Worm (Caenorhabditis elegans) whole organism, late embryonic: Measurements from ENCODE around the gene B0545.4.
"Not testable (repeated sequence)": the region's sequence is repeated elsewhere in the genome, so short reads cannot be mapped to it uniquely, and the experiment has no call there.

Experiments used
- F13H6.1 ChIP-seq: sonication (generic microtip); optimal IDR thresholded peaks from 2 replicates; lab custom pipeline; 2016; ENCODE audit warnings: missing genetic modification characterization, missing compliant biosample characterization
- ahr-1 ChIP-seq: sonication (generic microtip); optimal IDR thresholded peaks from 2 replicates; lab custom pipeline; 2016; ENCODE audit warnings: missing genetic modification characterization, missing compliant biosample characterization
- ama-1 ChIP-seq: fragments of 150-350 bp; optimal IDR thresholded peaks from 2 replicates; lab custom pipeline; 2014
- ceh-14 ChIP-seq: sonication (generic microtip); optimal IDR thresholded peaks from 2 replicates; lab custom pipeline; 2016; ENCODE audit warnings: missing genotype, missing genetic modification characterization, missing compliant biosample characterization
- ceh-19 ChIP-seq: fragments of 200-800 bp; sonication (Bioruptor generic); optimal IDR thresholded peaks from 2 replicates; lab custom pipeline; 2018; ENCODE audit warnings: mild to moderate bottlenecking, missing genetic modification characterization, missing compliant biosample characterization
- ceh-30 ChIP-seq: fragments of 150-350 bp; optimal IDR thresholded peaks from 2 replicates; lab custom pipeline; 2014; ENCODE audit warnings: missing biosample characterization, missing genetic modification characterization
- ceh-31 ChIP-seq: sonication (generic microtip); optimal IDR thresholded peaks from 2 replicates; lab custom pipeline; 2016; ENCODE audit warnings: missing genetic modification characterization, missing compliant biosample characterization
- ceh-9 ChIP-seq: sonication (generic microtip); optimal IDR thresholded peaks from 2 replicates; lab custom pipeline; 2016; ENCODE audit warnings: mild to moderate bottlenecking, missing genetic modification characterization, inconsistent platforms, missing compliant biosample characterization
- che-1 ChIP-seq: sonication (generic microtip); optimal IDR thresholded peaks from 2 replicates; lab custom pipeline; 2016; ENCODE audit warnings: mild to moderate bottlenecking, missing genetic modification characterization, missing compliant biosample characterization
- dmd-4 ChIP-seq: sonication (generic microtip); optimal IDR thresholded peaks from 2 replicates; lab custom pipeline; 2016; ENCODE audit warnings: borderline replicate concordance, missing genetic modification characterization, missing compliant biosample characterization
- elt-2 ChIP-seq: sonication (generic microtip); optimal IDR thresholded peaks from 2 replicates; lab custom pipeline; 2016; ENCODE audit warnings: missing genetic modification reagents, missing genetic modification characterization, missing compliant biosample characterization
- elt-4 ChIP-seq: sonication (generic microtip); optimal IDR thresholded peaks from 2 replicates; lab custom pipeline; 2016; ENCODE audit warnings: missing genetic modification characterization, missing compliant biosample characterization
- fkh-10 ChIP-seq: fragments of 150-350 bp; optimal IDR thresholded peaks from 2 replicates; lab custom pipeline; 2014; ENCODE audit warnings: missing biosample characterization, missing genetic modification reagents, missing genetic modification characterization
- hlh-13 ChIP-seq: fragments of 200-800 bp; sonication (Bioruptor generic); optimal IDR thresholded peaks from 2 replicates; lab custom pipeline; 2018; ENCODE audit warnings: mild to moderate bottlenecking, missing genetic modification characterization, missing compliant biosample characterization
- hlh-15 ChIP-seq: sonication (generic microtip); optimal IDR thresholded peaks from 2 replicates; lab custom pipeline; 2016; ENCODE audit warnings: missing genetic modification characterization, missing compliant biosample characterization
- hlh-30 ChIP-seq: sonication (generic microtip); optimal IDR thresholded peaks from 2 replicates; lab custom pipeline; 2017; ENCODE audit warnings: antibody characterized with exemption, missing genetic modification characterization, missing compliant biosample characterization; ENCODE audit not compliant: insufficient read depth
- mec-3 ChIP-seq: sonication (generic microtip); optimal IDR thresholded peaks from 2 replicates; lab custom pipeline; 2016; ENCODE audit warnings: borderline replicate concordance, missing genetic modification characterization, missing compliant biosample characterization
- nhr-232 ChIP-seq: sonication (generic microtip); optimal IDR thresholded peaks from 2 replicates; lab custom pipeline; 2016; ENCODE audit warnings: missing genetic modification characterization, missing compliant biosample characterization
- npax-4 ChIP-seq: sonication (generic microtip); optimal IDR thresholded peaks from 2 replicates; lab custom pipeline; 2016; ENCODE audit warnings: missing genetic modification characterization, missing compliant biosample characterization
- odd-2 ChIP-seq: sonication (generic microtip); optimal IDR thresholded peaks from 2 replicates; lab custom pipeline; 2017; ENCODE audit warnings: antibody characterized with exemption, mild to moderate bottlenecking, missing genetic modification characterization, missing compliant biosample characterization
- pat-9 ChIP-seq: fragments of 200-800 bp; sonication (Bioruptor generic); optimal IDR thresholded peaks from 2 replicates; lab custom pipeline; 2018; ENCODE audit warnings: mild to moderate bottlenecking, missing genetic modification characterization, moderate library complexity, missing compliant biosample characterization
- pha-4 ChIP-seq: fragments of 150-350 bp; optimal IDR thresholded peaks from 2 replicates; lab custom pipeline; 2018; ENCODE audit warnings: missing biosample characterization, missing genetic modification reagents, missing genetic modification characterization
- pqm-1 ChIP-seq: sonication (generic microtip); optimal IDR thresholded peaks from 2 replicates; lab custom pipeline; 2016; ENCODE audit warnings: missing genetic modification characterization, missing compliant biosample characterization
- sdc-2 ChIP-seq: sonication (generic microtip); optimal IDR thresholded peaks from 2 replicates; lab custom pipeline; 2016; ENCODE audit warnings: missing genotype, missing genetic modification characterization, missing compliant biosample characterization
- sox-2 ChIP-seq: fragments of 200-800 bp; sonication (Bioruptor generic); IDR thresholded peaks from 2 replicates; pipeline ENCODE4 v1.3.6; 2022; ENCODE audit warnings: missing genetic modification reagents, missing genetic modification characterization, missing compliant biosample characterization
- sox-4 ChIP-seq: sonication (generic microtip); optimal IDR thresholded peaks from 2 replicates; lab custom pipeline; 2017; ENCODE audit warnings: mild to moderate bottlenecking, missing genetic modification characterization, inconsistent platforms, missing compliant biosample characterization
- syd-9 ChIP-seq: sonication (generic microtip); optimal IDR thresholded peaks from 2 replicates; lab custom pipeline; 2016; ENCODE audit warnings: mild to moderate bottlenecking, missing genetic modification characterization, moderate library complexity, missing compliant biosample characterization
- ttx-3 ChIP-seq: sonication (generic microtip); optimal IDR thresholded peaks from 2 replicates; lab custom pipeline; 2016; ENCODE audit warnings: missing genetic modification reagents, missing genetic modification characterization, missing compliant biosample characterization
- unc-42 ChIP-seq: sonication (generic microtip); optimal IDR thresholded peaks from 2 replicates; lab custom pipeline; 2016; ENCODE audit warnings: missing genotype, missing genetic modification characterization, missing compliant biosample characterization

Gene B0545.4

ce11 chrIV:118786-119185 lies 9.6 kb upstream of the B0545.4 start:
- TF ChIP-seq hlh-15 (no peak), hlh-13 (GFP tag; lab: Kevin White, UChicago) (no peak), ceh-30 (tag; lab: Kevin White, UChicago) (no peak), ceh-19 (GFP tag; lab: Kevin White, UChicago) (no peak), nhr-232 (tag; lab: Kevin White, UChicago) (no peak), F13H6.1 (tag; lab: Kevin White, UChicago) (no peak), sdc-2 (tag; lab: Kevin White, UChicago) (no peak), ama-1 (lab: Kevin White, UChicago) (no peak), npax-4 (tag; lab: Kevin White, UChicago) (no peak), sox-4 (tag; lab: Kevin White, UChicago) (no peak), ceh-31 (tag; lab: Kevin White, UChicago) (no peak), unc-42 (tag; lab: Kevin White, UChicago) (no peak), odd-2 (tag; lab: Kevin White, UChicago) (no peak), dmd-4 (no peak), ttx-3 (tag; lab: Kevin White, UChicago) (no peak), che-1 (tag; lab: Kevin White, UChicago) (no peak)
- TF ChIP-seq, all 69 proteins: peak for 0

ce11 chrIV:111377-111776 lies 2.2 kb upstream of the B0545.4 start, which contains the start of gene F29C4.4:
Gene F29C4.4 (plus strand): TSS chrIV:111677.
- not testable (repeated sequence) for TF ChIP-seq hlh-30 (tag; lab: Kevin White, UChicago); che-1 (tag; lab: Kevin White, UChicago); fkh-10 (GFP tag; lab: Kevin White, UChicago)

- no peak for TF ChIP-seq ahr-1
Observed at ce11 chrIV:102848-103247, 6.4 kb downstream of the B0545.4 start.

- TF ChIP-seq pqm-1 (tag; lab: Kevin White, UChicago) (no peak), elt-2 (tag; lab: Kevin White, UChicago) (no peak), ama-1 (lab: Kevin White, UChicago) (no peak), syd-9 (tag; lab: Kevin White, UChicago) (no peak), npax-4 (tag; lab: Kevin White, UChicago) (no peak), unc-42 (tag; lab: Kevin White, UChicago) (peak; percentile 74)
- TF ChIP-seq, all 69 proteins: peak for 1
Observed at ce11 chrIV:97681-98080, 11.5 kb downstream of the B0545.4 start.

ce11 chrIV:91680-92079 lies 17.5 kb downstream of the B0545.4 start, which contains the start of gene tpa-1:
Gene tpa-1 (plus strand): TSS chrIV:91980.
- no peak for TF ChIP-seq pat-9 (tag; lab: Kevin White, UChicago)
- no peak for TF ChIP-seq sox-4 (tag; lab: Kevin White, UChicago)
- no peak for TF ChIP-seq elt-4 (tag; lab: Kevin White, UChicago)
- no peak for TF ChIP-seq pha-4 (tag; lab: Kevin White, UChicago)
- no peak for TF ChIP-seq hlh-13 (GFP tag; lab: Kevin White, UChicago)
- no peak for TF ChIP-seq npax-4 (tag; lab: Kevin White, UChicago)
- TF ChIP-seq mec-3 (tag; lab: Kevin White, UChicago), result no peak
- no peak for TF ChIP-seq ceh-14 (tag; lab: Kevin White, UChicago)
- TF ChIP-seq, all 69 proteins: peak for 0

ce11 chrIV:89991-90390 lies 19.2 kb downstream of the B0545.4 start, which contains the start of gene scl-23:
Gene scl-23 (minus strand): TSS chrIV:90091.
- no peak for TF ChIP-seq sox-2 (GFP tag; lab: Robert Waterston, UW)
- TF ChIP-seq ama-1 (lab: Kevin White, UChicago), result no peak
- no peak for TF ChIP-seq ceh-9 (tag; lab: Kevin White, UChicago)
- TF ChIP-seq elt-2 (tag; lab: Kevin White, UChicago), result peak; percentile 57
